Worm (Caenorhabditis elegans): ENCODE measurements around the gene C52A11.3.

ce11 chrII:10755455-10755854 lies 18.3 kb downstream of the C52A11.3 start:
- TF ChIP-seq ama-1 (optimal IDR thresholded peaks at IDR 0.05) (no peak), daf-19 (GFP tag; conservative IDR thresholded peaks at IDR 0.05) (no peak), unc-62 (GFP tag; optimal IDR thresholded peaks at IDR 0.05 in 1 of 2) (no peak), unc-62 (tag; optimal IDR thresholded peaks at IDR 0.05) (no peak), ztf-11 (tag; optimal IDR thresholded peaks at IDR 0.05) (no peak), fkh-10 (GFP tag; optimal IDR thresholded peaks at IDR 0.05) (no peak), Y75B8A.6 (GFP tag; IDR thresholded peaks at IDR 0.05) (no peak), lim-7 (GFP tag; IDR thresholded peaks at IDR 0.05) (no peak), tag-97 (GFP tag; IDR thresholded peaks at IDR 0.05) (no peak), zfp-2 (tag; optimal IDR thresholded peaks at IDR 0.05) (no peak), unc-130 (GFP tag; optimal IDR thresholded peaks at IDR 0.05) (no peak), ceh-82 (tag; optimal IDR thresholded peaks at IDR 0.05) (no peak), lin-39 (tag; optimal IDR thresholded peaks at IDR 0.05) (no peak), nhr-237 (tag; optimal IDR thresholded peaks at IDR 0.05) (no peak)
